Fruit fly (Drosophila melanogaster): Measurements from ENCODE around the gene lic.

Gene lic

DNA sequence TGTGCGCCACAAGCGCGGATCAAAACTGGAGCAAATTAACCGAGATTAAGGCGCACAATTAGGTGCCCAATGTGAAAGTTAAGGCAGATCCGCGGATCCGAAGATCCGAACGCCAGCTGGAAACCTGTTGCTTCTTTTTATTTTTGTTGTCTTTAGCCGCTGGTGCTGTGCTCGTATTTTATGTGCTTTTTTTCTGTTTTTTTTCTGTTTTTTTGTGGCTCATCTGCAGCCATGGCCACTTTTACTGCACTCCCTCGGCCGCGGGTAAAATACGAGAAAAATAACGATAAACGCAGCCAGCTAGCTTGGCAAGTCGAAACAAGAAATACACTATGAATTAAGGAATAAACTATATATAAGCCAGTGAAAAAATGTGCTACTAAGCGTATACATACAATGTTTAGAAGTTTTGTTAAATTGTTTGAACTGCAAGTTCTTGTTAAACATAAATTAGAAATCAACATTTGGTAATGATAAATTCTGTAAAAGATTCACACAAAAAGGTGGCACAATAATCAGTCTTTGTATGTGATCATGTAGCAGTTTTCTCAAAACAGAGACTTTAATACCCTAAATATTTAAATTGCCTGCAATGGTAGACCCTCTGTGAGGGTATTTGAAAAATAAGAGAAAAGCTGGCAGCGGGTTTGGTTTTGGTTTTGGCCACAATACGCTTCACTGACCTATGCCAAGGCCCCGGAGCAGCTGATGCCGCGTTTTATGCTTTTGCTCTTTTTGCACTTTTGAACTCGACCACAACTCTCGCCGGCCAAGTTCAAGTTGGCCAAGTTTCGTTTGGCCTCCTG is 25.7 kb downstream of the lic start (continued):
- peak in 1 of 2 experiments; percentile 14 for TF ChIP-seq Eip74EF (GFP tag; optimal IDR thresholded peaks at IDR 0.05)
- no peak for TF ChIP-seq Usf (GFP tag; optimal IDR thresholded peaks at IDR 0.05)
- peak; percentile 10 for TF ChIP-seq CG2678 (tag; optimal IDR thresholded peaks at IDR 0.05)
- peak; percentile 92 for TF ChIP-seq nom (GFP tag; optimal IDR thresholded peaks at IDR 0.05)
- TF ChIP-seq kah (GFP tag; optimal IDR thresholded peaks at IDR 0.05): no peak
- peak; percentile 5 for TF ChIP-seq CG7839 (tag; optimal IDR thresholded peaks at IDR 0.05)
- no peak for TF ChIP-seq seq (GFP tag; IDR thresholded peaks at IDR 0.05)
- TF ChIP-seq Fer1 (GFP tag; optimal IDR thresholded peaks at IDR 0.05): no peak
- TF ChIP-seq nmo (GFP tag; optimal IDR thresholded peaks at IDR 0.05): peak; percentile 11
- no peak for TF ChIP-seq CG11247 (GFP tag; IDR thresholded peaks at IDR 0.05)
- TF ChIP-seq Hr51 (GFP tag; optimal IDR thresholded peaks at IDR 0.05): peak in 1 of 2 experiments; percentile 16
- TF ChIP-seq CG4617 (GFP tag; optimal IDR thresholded peaks at IDR 0.05; ENCODE audit: borderline replicate concordance): no peak
- peak; percentile 27 for TF ChIP-seq CG18262 (tag; optimal IDR thresholded peaks at IDR 0.05)
- TF ChIP-seq insv (GFP tag; optimal IDR thresholded peaks at IDR 0.05): no peak
- peak; percentile 35; the same call in 2 of the 3 replicates for TF ChIP-seq CG17361 (GFP tag; IDR thresholded peaks at IDR 0.05)
- no peak for TF ChIP-seq CG12155 (GFP tag; optimal IDR thresholded peaks at IDR 0.05)
- TF ChIP-seq Sox100B (GFP tag; optimal IDR thresholded peaks at IDR 0.05): peak; percentile 11
- TF ChIP-seq gt (GFP tag; IDR thresholded peaks at IDR 0.05): no peak
- no peak for TF ChIP-seq slou (GFP tag; optimal IDR thresholded peaks at IDR 0.05)
- no peak for TF ChIP-seq gce (GFP tag; IDR thresholded peaks at IDR 0.05)
- no peak for TF ChIP-seq CG6765 (GFP tag; optimal IDR thresholded peaks at IDR 0.05)
- peak; percentile 3 for TF ChIP-seq phol (tag; optimal IDR thresholded peaks at IDR 0.05)
- TF ChIP-seq Neu2 (GFP tag; optimal IDR thresholded peaks at IDR 0.05; ENCODE audit: borderline replicate concordance): no peak
- peak; percentile 49 for TF ChIP-seq CG11504 (tag; optimal IDR thresholded peaks at IDR 0.05)
- TF ChIP-seq CG18011 (GFP tag; optimal IDR thresholded peaks at IDR 0.05): no peak
- peak; percentile 21 for TF ChIP-seq gem (tag; optimal IDR thresholded peaks at IDR 0.05)
- TF ChIP-seq zen (tag; optimal IDR thresholded peaks at IDR 0.05): no peak
- TF ChIP-seq zfh1 (GFP tag; IDR thresholded peaks at IDR 0.05): no peak
- peak in 1 of 2 experiments; percentile 7 for TF ChIP-seq bsh (GFP tag; optimal IDR thresholded peaks at IDR 0.05)
- no peak for TF ChIP-seq CG4282 (GFP tag; optimal IDR thresholded peaks at IDR 0.05)
- TF ChIP-seq ci (GFP tag; IDR thresholded peaks at IDR 0.05): no peak
- peak; percentile 66 for TF ChIP-seq sens (GFP tag)
- TF ChIP-seq Lpt (GFP tag; optimal IDR thresholded peaks at IDR 0.05): no peak
- TF ChIP-seq CG16815 (GFP tag; optimal IDR thresholded peaks at IDR 0.05): no peak
- TF ChIP-seq CG15269 (tag; optimal IDR thresholded peaks at IDR 0.05): no peak
- TF ChIP-seq CHES-1-like (GFP tag; optimal IDR thresholded peaks at IDR 0.05): no peak
- no peak for TF ChIP-seq ase (GFP tag; IDR thresholded peaks at IDR 0.05)
- no peak for TF ChIP-seq tin (GFP tag; optimal IDR thresholded peaks at IDR 0.05)
- TF ChIP-seq usp (GFP tag; optimal IDR thresholded peaks at IDR 0.05): no peak

- no peak for TF ChIP-seq ranshi (GFP tag; IDR thresholded peaks at IDR 0.05)
- TF ChIP-seq CG31365 (tag; optimal IDR thresholded peaks at IDR 0.05): no peak
- no peak for TF ChIP-seq tio (GFP tag; optimal IDR thresholded peaks at IDR 0.05)
- peak; percentile 30 for TF ChIP-seq sens (GFP tag)
- peak; percentile 37 for TF ChIP-seq sd (tag; optimal IDR thresholded peaks at IDR 0.05)
- TF ChIP-seq Dip2 (GFP tag; IDR thresholded peaks at IDR 0.05): no peak
- no peak for TF ChIP-seq nerfin-1 (tag; optimal IDR thresholded peaks at IDR 0.05)
- TF ChIP-seq vvl (GFP tag; IDR thresholded peaks at IDR 0.05): 0 out of 2 replicates have a peak, but pooled peaks have one; percentile 12
- TF ChIP-seq CG33557 (GFP tag; optimal IDR thresholded peaks at IDR 0.05): no peak
These were observed 34.6 kb downstream of the lic start for dm6 chrX:13125559-13125958.

Measured in whole organism, embryonic.